Worm (Caenorhabditis elegans): ENCODE measurements around the gene apl-1.

Gene apl-1

DNA sequence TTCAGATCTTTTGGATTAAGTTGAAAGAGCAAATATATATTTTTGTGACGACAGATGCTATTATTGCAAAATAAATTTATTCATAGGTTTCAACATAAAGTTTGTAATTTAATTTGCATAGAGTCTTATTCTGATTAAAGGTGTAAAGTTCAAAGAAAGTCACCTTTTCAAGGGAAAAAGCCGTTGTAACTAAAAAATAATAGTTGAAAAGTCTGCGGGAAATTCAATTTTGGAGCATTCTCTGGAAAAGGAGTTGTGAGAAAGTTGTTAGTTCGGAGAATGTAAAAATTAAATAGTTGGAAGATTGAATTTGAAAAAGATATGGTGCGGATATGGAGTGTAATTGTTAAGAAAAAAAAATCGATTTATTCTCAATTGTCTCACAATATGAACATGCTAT lies 47.4 kb upstream of the apl-1 start:
- TF ChIP-seq nhr-77 (tag; optimal IDR thresholded peaks at IDR 0.05): no peak
- TF ChIP-seq nhr-67 (tag; optimal IDR thresholded peaks at IDR 0.05): no peak
- TF ChIP-seq mdl-1 (tag; optimal IDR thresholded peaks at IDR 0.05): no peak
- TF ChIP-seq ceh-16 (tag; optimal IDR thresholded peaks at IDR 0.05): no peak
- TF ChIP-seq ceh-28 (tag; optimal IDR thresholded peaks at IDR 0.05): no peak
- TF ChIP-seq ZK546.5 (tag; optimal IDR thresholded peaks at IDR 0.05): no peak
- no peak for TF ChIP-seq jun-1 (tag; optimal IDR thresholded peaks at IDR 0.05)
- TF ChIP-seq fkh-10 (GFP tag; optimal IDR thresholded peaks at IDR 0.05): no peak
- TF ChIP-seq pha-4 (tag; optimal IDR thresholded peaks at IDR 0.05): no peak
- TF ChIP-seq tbx-2 (tag; optimal IDR thresholded peaks at IDR 0.05): no peak

DNA sequence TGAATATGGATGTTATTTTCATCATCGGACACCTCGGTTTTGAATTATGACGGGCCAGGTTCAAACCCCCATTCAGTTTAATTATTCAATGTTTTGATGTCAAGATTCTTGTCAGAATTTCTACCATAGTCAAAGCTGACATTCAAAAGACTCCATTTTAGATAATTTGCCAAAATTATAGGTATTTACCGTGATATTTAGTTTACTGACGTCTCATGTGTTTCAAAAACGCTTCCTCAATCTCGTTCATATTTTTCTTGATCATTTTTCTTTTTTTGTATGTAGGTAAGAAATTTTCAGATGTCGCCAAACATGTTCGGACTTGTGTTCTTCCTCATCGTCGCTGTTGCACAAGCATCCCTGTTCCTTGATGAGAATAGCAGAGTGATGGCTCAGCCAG lies 46.1 kb upstream of the apl-1 start, which contains the start of gene EGAP5.1:
Gene EGAP5.1, plus strand, starts transcription at position 301 of the 400 bp plus-strand sequence.
- no peak for TF ChIP-seq aly-2 (tag; optimal IDR thresholded peaks at IDR 0.05)
- TF ChIP-seq nhr-12 (tag; optimal IDR thresholded peaks at IDR 0.05): no peak
- TF ChIP-seq hmg-11 (tag; optimal IDR thresholded peaks at IDR 0.05): no peak

DNA sequence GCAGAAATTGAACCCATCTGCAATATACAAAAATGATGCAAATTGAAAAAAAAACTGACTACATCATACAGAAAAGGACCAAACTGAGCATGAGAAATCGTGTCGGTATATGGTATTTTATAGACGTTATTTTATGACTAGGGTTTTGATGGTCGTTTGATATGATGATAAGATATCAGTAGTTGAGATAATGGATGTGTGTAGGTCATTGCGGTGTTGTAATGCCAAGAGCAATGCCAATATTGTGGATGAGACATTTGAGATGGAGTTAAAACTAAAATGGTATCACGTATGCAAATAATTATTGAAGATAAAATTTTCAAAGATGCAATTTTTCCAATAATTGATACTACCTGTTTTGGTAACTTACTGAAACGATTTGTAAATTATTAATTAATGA lies 43.0 kb upstream of the apl-1 start, which contains the start of gene C31H2.4:
Gene C31H2.4, minus strand, starts transcription at position 19 of the 400 bp plus-strand sequence.
- TF ChIP-seq elt-2 (tag; optimal IDR thresholded peaks at IDR 0.05) (peak; percentile 63), ZK546.5 (tag; optimal IDR thresholded peaks at IDR 0.05) (no peak), lsy-12 (tag; optimal IDR thresholded peaks at IDR 0.05) (no peak), egl-27 (tag; optimal IDR thresholded peaks at IDR 0.05) (no peak), pqm-1 (tag; optimal IDR thresholded peaks at IDR 0.05) (peak; percentile 16)

DNA sequence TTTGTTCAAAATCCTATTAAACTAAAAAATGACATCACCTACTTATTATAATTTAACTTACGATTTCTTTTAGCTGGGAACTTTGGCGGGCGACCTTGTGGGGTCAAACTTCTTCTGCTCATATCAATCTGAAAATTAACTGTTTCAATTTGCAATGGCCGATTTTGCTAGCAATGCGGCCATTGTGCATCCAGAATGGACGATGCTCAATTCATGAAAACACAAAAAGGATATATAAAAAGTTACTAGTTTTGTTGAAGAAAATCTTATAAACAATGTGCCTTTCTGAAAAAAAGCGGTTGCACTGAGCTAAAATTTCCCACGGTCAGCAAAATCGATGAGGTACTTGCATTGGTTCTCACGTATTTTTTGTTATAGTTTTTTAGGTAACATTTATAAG lies 37.6 kb upstream of the apl-1 start, which contains the start of gene C31H2.3:
Gene C31H2.3, minus strand, starts transcription at position 101 of the 400 bp plus-strand sequence.
- TF ChIP-seq eor-1 (tag; optimal IDR thresholded peaks at IDR 0.05): no peak
- TF ChIP-seq ceh-16 (tag; optimal IDR thresholded peaks at IDR 0.05): no peak
- TF ChIP-seq nhr-77 (tag; optimal IDR thresholded peaks at IDR 0.05): no peak
- no peak for TF ChIP-seq ztf-4 (tag; optimal IDR thresholded peaks at IDR 0.05)
- no peak for TF ChIP-seq jun-1 (tag; optimal IDR thresholded peaks at IDR 0.05)
- TF ChIP-seq nhr-25 (tag; optimal IDR thresholded peaks at IDR 0.05): no peak
- no peak for TF ChIP-seq nhr-11 (tag; optimal IDR thresholded peaks at IDR 0.05)
- TF ChIP-seq snpc-4 (tag; optimal IDR thresholded peaks at IDR 0.05): no peak
- no peak for TF ChIP-seq nhr-43 (tag; optimal IDR thresholded peaks at IDR 0.05; ENCODE audit: poor library complexity, severe bottlenecking)
- no peak for TF ChIP-seq ceh-9 (tag; optimal IDR thresholded peaks at IDR 0.05)
- TF ChIP-seq mdl-1 (tag; optimal IDR thresholded peaks at IDR 0.05): no peak
- no peak for TF ChIP-seq elt-2 (tag; optimal IDR thresholded peaks at IDR 0.05)
- no peak for TF ChIP-seq nhr-237 (tag; optimal IDR thresholded peaks at IDR 0.05)
- TF ChIP-seq sea-2 (GFP tag; optimal IDR thresholded peaks at IDR 0.05): no peak

DNA sequence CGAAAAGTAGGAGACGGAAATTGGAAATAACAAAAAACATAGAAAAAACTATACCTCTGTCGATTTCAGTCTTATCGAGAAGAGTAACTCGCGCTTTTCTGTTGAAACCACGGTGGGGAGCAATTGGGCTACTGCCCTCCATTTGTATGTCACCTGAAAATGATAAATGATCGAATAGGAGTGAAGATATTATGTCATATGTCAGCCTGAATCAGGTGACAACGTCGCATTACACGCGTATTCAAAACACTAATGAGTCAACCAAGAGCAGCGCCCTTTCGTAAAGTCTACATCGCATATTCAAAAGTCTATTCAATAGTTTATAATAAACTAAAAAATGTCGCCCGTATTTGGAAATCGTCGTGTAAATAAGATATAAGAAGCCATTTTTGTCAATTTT lies 36.3 kb upstream of the apl-1 start:
- TF ChIP-seq R02D3.7 (tag; optimal IDR thresholded peaks at IDR 0.05) (no peak), eor-1 (tag; optimal IDR thresholded peaks at IDR 0.05) (no peak), elt-1 (tag; optimal IDR thresholded peaks at IDR 0.05) (no peak), daf-12 (tag; optimal IDR thresholded peaks at IDR 0.05) (no peak), mml-1 (tag; optimal IDR thresholded peaks at IDR 0.05) (no peak)

DNA sequence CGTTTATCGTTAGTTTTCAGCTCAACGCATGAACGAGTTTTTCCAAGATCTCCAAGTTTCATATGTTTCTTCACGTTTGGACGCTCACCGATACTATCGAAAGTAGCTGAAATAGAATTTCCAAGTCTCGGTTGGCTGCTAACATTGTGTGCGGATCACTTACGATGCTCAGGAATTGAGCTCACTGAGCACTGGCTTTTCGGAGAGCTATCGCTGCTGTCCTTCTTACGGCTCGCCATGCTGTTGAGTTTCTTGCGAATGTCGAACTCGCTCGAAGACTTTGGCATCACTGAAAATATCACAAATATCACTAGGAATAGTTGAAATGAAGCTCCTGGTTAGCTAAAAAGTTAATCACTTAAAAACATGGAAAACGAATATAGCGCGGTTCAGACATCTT lies 35.2 kb upstream of the apl-1 start:
- TF ChIP-seq ztf-4 (tag; optimal IDR thresholded peaks at IDR 0.05): no peak
- TF ChIP-seq mml-1 (tag; optimal IDR thresholded peaks at IDR 0.05): no peak
- TF ChIP-seq lin-15B (tag; optimal IDR thresholded peaks at IDR 0.05): no peak
- no peak for TF ChIP-seq nhr-237 (tag; optimal IDR thresholded peaks at IDR 0.05)
- no peak for TF ChIP-seq nhr-28 (tag; optimal IDR thresholded peaks at IDR 0.05)
- TF ChIP-seq elt-1 (tag; optimal IDR thresholded peaks at IDR 0.05): no peak

DNA sequence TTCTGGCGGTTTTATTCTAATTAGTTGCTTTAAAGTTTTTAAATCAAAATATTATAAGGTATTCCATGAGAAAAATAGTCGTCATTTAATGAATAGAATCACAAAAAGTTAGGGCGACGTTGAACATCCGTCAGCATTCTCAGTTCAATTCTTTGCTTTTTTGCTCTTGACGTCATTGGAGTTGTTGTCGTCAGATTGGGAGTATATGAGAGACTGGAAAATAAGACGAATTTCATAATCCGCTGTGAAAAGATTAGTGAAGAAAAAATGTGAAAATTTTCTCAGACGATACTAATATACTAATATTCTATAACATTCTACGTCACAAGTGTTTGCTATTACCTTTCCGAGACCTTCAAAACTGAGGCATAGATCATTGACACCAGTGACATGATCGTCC lies 34.7 kb upstream of the apl-1 start:
- TF ChIP-seq ztf-4 (tag; optimal IDR thresholded peaks at IDR 0.05) (no peak), elt-2 (tag; optimal IDR thresholded peaks at IDR 0.05) (no peak), ztf-11 (tag; optimal IDR thresholded peaks at IDR 0.05) (no peak), lin-15B (tag; optimal IDR thresholded peaks at IDR 0.05) (no peak), lin-39 (tag; optimal IDR thresholded peaks at IDR 0.05) (no peak), nhr-23 (tag; optimal IDR thresholded peaks at IDR 0.05) (no peak), fkh-2 (tag; optimal IDR thresholded peaks at IDR 0.05) (no peak), nhr-77 (tag; optimal IDR thresholded peaks at IDR 0.05) (no peak), nhr-43 (tag; optimal IDR thresholded peaks at IDR 0.05; ENCODE audit: poor library complexity, severe bottlenecking) (no peak), nfya-1 (tag; optimal IDR thresholded peaks at IDR 0.05; ENCODE audit: insufficient read depth) (no peak), mml-1 (tag; optimal IDR thresholded peaks at IDR 0.05) (no peak), zag-1 (tag; optimal IDR thresholded peaks at IDR 0.05) (no peak), ceh-28 (tag; optimal IDR thresholded peaks at IDR 0.05) (no peak)

All from whole organism, L3 larva.